Worm (Caenorhabditis elegans): ENCODE results near the gene nhr-93.

Gene nhr-93

DNA sequence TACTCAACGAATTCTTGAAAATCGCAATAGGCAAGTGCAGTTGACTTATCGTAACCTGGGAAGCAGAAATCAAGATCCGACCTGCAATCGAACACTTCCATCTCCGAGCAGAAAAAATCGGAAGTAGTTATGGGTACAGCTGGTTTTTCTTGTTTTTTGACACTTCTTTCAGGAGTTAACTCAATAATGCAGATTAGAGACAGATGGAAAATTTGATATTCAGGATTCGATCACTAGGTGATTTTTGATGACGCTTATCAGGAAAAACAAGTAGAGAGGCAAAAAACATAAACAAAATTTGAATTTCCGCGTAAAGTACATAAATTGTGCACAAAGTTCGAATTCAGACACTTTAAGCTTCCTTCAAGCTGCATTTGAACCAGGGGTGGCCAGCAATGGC is 10.6 kb upstream of the nhr-93 start, which contains the start of gene srw-130:
Gene srw-130, minus strand, starts transcription at position 101 of the 400 bp plus-strand sequence.
- no peak for TF ChIP-seq fos-1 (tag; optimal IDR thresholded peaks at IDR 0.05)
- TF ChIP-seq nhr-19 (GFP tag; conservative IDR thresholded peaks at IDR 0.05) = no peak
- no peak for TF ChIP-seq ztf-4 (tag; optimal IDR thresholded peaks at IDR 0.05)
- no peak for TF ChIP-seq nhr-20 (tag; optimal IDR thresholded peaks at IDR 0.05)
- TF ChIP-seq lin-15B (tag; optimal IDR thresholded peaks at IDR 0.05) = no peak
- TF ChIP-seq unc-86 (tag; optimal IDR thresholded peaks at IDR 0.05) = no peak

DNA sequence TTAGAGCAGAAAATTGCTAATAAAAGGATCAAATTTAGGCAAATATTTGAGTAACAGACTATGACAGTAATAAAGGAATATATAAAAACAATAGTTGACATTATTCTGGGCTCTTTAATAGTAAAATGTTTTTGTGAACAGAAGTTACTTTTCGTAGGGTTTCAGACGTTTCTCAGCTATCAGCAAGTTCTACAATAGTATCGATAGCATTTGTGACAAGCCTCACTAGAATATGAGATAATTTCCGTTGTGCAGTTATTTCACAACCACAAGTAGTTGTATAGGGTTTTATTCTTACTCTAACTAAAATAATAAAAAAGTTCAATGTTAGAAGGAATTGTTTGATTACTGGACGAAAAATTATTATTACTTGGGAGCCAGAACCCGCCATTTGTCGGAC is 8.3 kb upstream of the nhr-93 start, which contains the start of gene srbc-68:
Gene srbc-68, minus strand, starts transcription at position 101 of the 400 bp plus-strand sequence.
- TF ChIP-seq unc-62 (GFP tag; optimal IDR thresholded peaks at IDR 0.05) = no peak
- no peak for TF ChIP-seq mep-1 (tag; optimal IDR thresholded peaks at IDR 0.05)
- TF ChIP-seq fkh-10 (GFP tag; optimal IDR thresholded peaks at IDR 0.05) = no peak
- no peak for TF ChIP-seq ceh-8 (GFP tag; optimal IDR thresholded peaks at IDR 0.05)
- no peak for TF ChIP-seq sox-4 (tag; optimal IDR thresholded peaks at IDR 0.05)
- TF ChIP-seq Y116A8C.19 (tag; optimal IDR thresholded peaks at IDR 0.05; ENCODE audit: borderline replicate concordance) = no peak
- no peak for TF ChIP-seq F16B12.6 (tag; optimal IDR thresholded peaks at IDR 0.05)
- TF ChIP-seq lin-15B (tag; optimal IDR thresholded peaks at IDR 0.05) = no peak
- no peak for TF ChIP-seq egl-27 (tag; optimal IDR thresholded peaks at IDR 0.05)
- no peak for TF ChIP-seq lin-35 (GFP tag; optimal IDR thresholded peaks at IDR 0.05)
- no peak for TF ChIP-seq efl-1 (optimal IDR thresholded peaks at IDR 0.05)
- no peak for TF ChIP-seq efl-1 (GFP tag; optimal IDR thresholded peaks at IDR 0.05 in 1 of 2)
- TF ChIP-seq elt-2 (tag; optimal IDR thresholded peaks at IDR 0.05) = no peak

- TF ChIP-seq blmp-1 (tag; optimal IDR thresholded peaks at IDR 0.05) (no peak), grh-1 (GFP tag; IDR thresholded peaks at IDR 0.05) (no peak), pax-3 (tag; optimal IDR thresholded peaks at IDR 0.05) (no peak), snpc-4 (tag; optimal IDR thresholded peaks at IDR 0.05) (no peak), swsn-7 (tag; optimal IDR thresholded peaks at IDR 0.05) (no peak), mab-9 (GFP tag; IDR thresholded peaks at IDR 0.05) (no peak), fkh-8 (tag; optimal IDR thresholded peaks at IDR 0.05) (no peak), nhr-90 (tag; optimal IDR thresholded peaks at IDR 0.05; ENCODE audit: poor library complexity) (no peak), sptf-1 (tag; optimal IDR thresholded peaks at IDR 0.05) (no peak), jun-1 (tag; optimal IDR thresholded peaks at IDR 0.05) (no peak), nhr-85 (tag) (no peak), skn-1 (tag; optimal IDR thresholded peaks at IDR 0.05) (no peak), tlp-1 (tag; optimal IDR thresholded peaks at IDR 0.05) (no peak), C16A3.4 (tag; optimal IDR thresholded peaks at IDR 0.05) (no peak), nhr-19 (GFP tag; conservative IDR thresholded peaks at IDR 0.05) (no peak), zip-4 (GFP tag; optimal IDR thresholded peaks at IDR 0.05) (no peak), nhr-76 (tag; optimal IDR thresholded peaks at IDR 0.05) (no peak), fkh-10 (GFP tag; optimal IDR thresholded peaks at IDR 0.05) (no peak)
These were observed 5.1 kb upstream of the nhr-93 start, which contains the start of gene nhr-222 for ce11 chrV:3543344-3543743. Gene nhr-222, minus strand, starts transcription at chrV:3543444.

ce11 chrV:3541117-3541516 is 2.9 kb upstream of the nhr-93 start, which contains the start of gene srbc-67:
Gene srbc-67, minus strand, starts transcription at chrV:3541217.
- TF ChIP-seq snu-23 (GFP tag; optimal IDR thresholded peaks at IDR 0.05) = no peak
- no peak for TF ChIP-seq mab-9 (GFP tag; IDR thresholded peaks at IDR 0.05)
- no peak for TF ChIP-seq mep-1 (tag; optimal IDR thresholded peaks at IDR 0.05)
- TF ChIP-seq pag-3 (tag; optimal IDR thresholded peaks at IDR 0.05; ENCODE audit: borderline replicate concordance, insufficient read depth) = no peak
- TF ChIP-seq rnt-1 (tag; optimal IDR thresholded peaks at IDR 0.05) = no peak
- no peak for TF ChIP-seq alr-1 (tag; optimal IDR thresholded peaks at IDR 0.05; ENCODE audit: borderline replicate concordance)
- no peak for TF ChIP-seq zip-4 (GFP tag; optimal IDR thresholded peaks at IDR 0.05)

All from whole organism, L1 larva.